Fruit fly (Drosophila melanogaster) whole organism, pupa: ENCODE data around the gene CG33281.

ENCODE experiments used
- CG10348 ChIP-seq: fragments of 200-800 bp; sonication (Bioruptor generic); IDR thresholded peaks from 2 replicates; pipeline ENCODE4 v1.3.6; 2022; ENCODE audit warnings: missing biosample characterization, missing genetic modification characterization
- CG12605 ChIP-seq: fragments of 200-800 bp; sonication (Bioruptor generic); IDR thresholded peaks from 2 replicates; pipeline ENCODE4 v1.3.6; 2022; ENCODE audit warnings: missing biosample characterization, missing genetic modification characterization
- CG13204 ChIP-seq: fragments of 200-800 bp; sonication (Bioruptor generic); optimal IDR thresholded peaks from 2 replicates; lab custom pipeline; 2018; ENCODE audit warnings: missing biosample characterization, mild to moderate bottlenecking, missing genetic modification characterization, moderate library complexity
- CG14655 ChIP-seq: fragments of 200-800 bp; sonication (Bioruptor generic); optimal IDR thresholded peaks from 3 replicates; lab custom pipeline; 2017; ENCODE audit warnings: mild to moderate bottlenecking, missing biosample characterization, missing genetic modification reagents, missing genetic modification characterization
- CG15710 ChIP-seq: fragments of 200-800 bp; sonication (Bioruptor generic); optimal IDR thresholded peaks from 2 replicates; lab custom pipeline; 2018; ENCODE audit warnings: missing biosample characterization, mild to moderate bottlenecking, missing genetic modification characterization, moderate library complexity
- CG17806 ChIP-seq: fragments of 200-800 bp; sonication (Bioruptor generic); optimal IDR thresholded peaks from 2 replicates; lab custom pipeline; 2018; ENCODE audit warnings: missing biosample characterization, mild to moderate bottlenecking, missing genetic modification characterization, moderate library complexity
- CG32121 ChIP-seq: fragments of 200-800 bp; sonication (Bioruptor generic); IDR thresholded peaks from 2 replicates; pipeline ENCODE4 v1.3.6; 2022; ENCODE audit warnings: missing biosample characterization, missing genetic modification characterization
- CG34367 ChIP-seq: fragments of 200-800 bp; sonication (Bioruptor generic); optimal IDR thresholded peaks from 2 replicates; lab custom pipeline; 2018; ENCODE audit warnings: missing biosample characterization, mild to moderate bottlenecking, missing genetic modification characterization
- CG4496 ChIP-seq: fragments of 200-800 bp; sonication (Bioruptor generic); IDR thresholded peaks from 3 replicates; pipeline ENCODE4 v1.3.6; 2022; ENCODE audit warnings: missing biosample characterization, missing genetic modification characterization
- CG8159 ChIP-seq: fragments of 200-800 bp; sonication (Bioruptor generic); optimal IDR thresholded peaks from 3 replicates; lab custom pipeline; 2018; ENCODE audit warnings: missing biosample characterization, mild to moderate bottlenecking, missing genetic modification characterization, moderate library complexity
- CG8301 ChIP-seq: fragments of 200-800 bp; sonication (Bioruptor generic); optimal IDR thresholded peaks from 2 replicates; lab custom pipeline; 2018; ENCODE audit warnings: missing biosample characterization, mild to moderate bottlenecking, missing genetic modification characterization
- CG9948 ChIP-seq: fragments of 200-800 bp; sonication (Bioruptor generic); optimal IDR thresholded peaks from 2 replicates; lab custom pipeline; 2018; ENCODE audit warnings: missing biosample characterization, mild to moderate bottlenecking, missing genetic modification characterization, moderate library complexity
- D1 ChIP-seq: fragments of 200-800 bp; sonication (Bioruptor generic); optimal IDR thresholded peaks from 2 replicates; lab custom pipeline; 2018; ENCODE audit warnings: missing biosample characterization, mild to moderate bottlenecking, missing genetic modification characterization, moderate library complexity
- EcR ChIP-seq: fragments of 200-800 bp; sonication (Bioruptor generic); optimal IDR thresholded peaks from 3 replicates; lab custom pipeline; 2019; ENCODE audit warnings: missing biosample characterization, missing genetic modification characterization, mild to moderate bottlenecking, moderate library complexity, missing genetic modification reagents
- Ets98B ChIP-seq: fragments of 200-800 bp; sonication (Bioruptor generic); IDR thresholded peaks from 2 replicates; pipeline ENCODE4 v1.3.6; 2022; ENCODE audit warnings: missing biosample characterization, missing genetic modification characterization
- Pif1A ChIP-seq: fragments of 200-800 bp; sonication (Bioruptor generic); optimal IDR thresholded peaks from 3 replicates; lab custom pipeline; 2016; ENCODE audit warnings: missing biosample characterization, missing genetic modification characterization
- Pif1B ChIP-seq: fragments of 200-800 bp; sonication (Bioruptor generic); optimal IDR thresholded peaks from 3 replicates; lab custom pipeline; 2016; ENCODE audit warnings: missing biosample characterization, missing genetic modification characterization
- Snoo ChIP-seq: fragments of 200-800 bp; sonication (Bioruptor generic); optimal IDR thresholded peaks from 3 replicates; lab custom pipeline; 2017; ENCODE audit warnings: missing biosample characterization, mild to moderate bottlenecking, missing genetic modification characterization, inconsistent platforms
- fd96Ca ChIP-seq: fragments of 200-800 bp; sonication (Bioruptor generic); IDR thresholded peaks from 3 replicates; pipeline ENCODE4 v1.3.6; 2022; ENCODE audit warnings: missing biosample characterization, missing genetic modification characterization
- gl ChIP-seq: fragments of 200-800 bp; sonication (Bioruptor generic); optimal IDR thresholded peaks from 2 replicates; lab custom pipeline; 2018; ENCODE audit warnings: missing biosample characterization, mild to moderate bottlenecking, missing genetic modification characterization
- rn ChIP-seq: fragments of 200-800 bp; sonication (Bioruptor generic); IDR thresholded peaks from 2 replicates; pipeline ENCODE4 v1.3.6; 2022; ENCODE audit warnings: missing biosample characterization, missing genetic modification characterization

The CG33281 gene

DNA sequence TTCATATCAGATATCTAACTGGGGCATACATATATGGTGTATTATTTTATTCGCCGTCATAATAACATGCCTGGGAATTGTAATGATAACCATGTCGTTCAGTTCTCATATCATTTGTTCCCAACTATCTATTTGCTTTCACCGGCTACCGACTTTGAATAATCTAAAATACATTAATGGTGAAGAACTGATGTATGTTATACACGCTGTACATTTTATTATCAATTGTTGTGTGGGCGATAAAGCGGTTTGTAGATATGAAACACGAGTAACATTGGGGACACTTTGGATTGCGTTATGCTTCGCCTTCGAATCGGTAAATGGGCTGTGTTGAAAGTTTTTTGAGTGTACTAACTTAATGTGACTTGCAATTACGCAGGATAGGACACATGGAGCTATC, 24.9 kb upstream of the CG33281 start:
- TF ChIP-seq Ets98B (GFP tag; lab: Robert Waterston, UW) (no peak), CG34367 (tag; lab: Kevin White, UChicago) (no peak), CG13204 (GFP tag; lab: Kevin White, UChicago) (no peak), Pif1B (no peak), CG12605 (no peak), rn (no peak), CG4496 (GFP tag; lab: Robert Waterston, UW) (no peak), fd96Ca (GFP tag; lab: Robert Waterston, UW) (no peak), gl (tag; lab: Kevin White, UChicago) (no peak), CG10348 (GFP tag; lab: Robert Waterston, UW) (no peak), CG8301 (tag; lab: Kevin White, UChicago) (no peak), CG8159 (tag; lab: Kevin White, UChicago) (no peak), Snoo (no peak), EcR (GFP tag; lab: Kevin White, UChicago) (no peak), CG17806 (tag; lab: Kevin White, UChicago) (no peak)
- TF ChIP-seq, all 21 proteins: peak for 0

DNA sequence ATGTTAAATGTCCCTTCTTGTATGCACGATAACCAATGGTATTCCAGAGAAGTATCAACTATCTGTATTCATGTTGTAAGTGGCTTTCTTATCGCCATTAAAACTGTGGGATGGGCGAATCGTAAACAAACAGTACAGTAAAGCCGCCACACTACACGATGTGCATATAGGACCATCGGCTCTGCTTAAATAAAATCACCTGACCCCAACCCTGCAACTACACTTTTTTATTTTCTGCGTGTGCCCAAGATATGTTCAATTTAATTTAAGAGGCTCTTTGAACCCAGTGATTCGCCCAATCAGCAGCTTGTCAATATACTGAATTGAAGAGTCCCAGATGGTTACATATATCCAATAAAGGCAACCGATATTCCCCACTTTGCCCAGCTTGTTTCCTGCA, 24.2 kb upstream of the CG33281 start:
- TF ChIP-seq CG10348 (GFP tag; lab: Robert Waterston, UW) (no peak), CG14655 (GFP tag; lab: Kevin White, UChicago) (peak; percentile 46), CG32121 (GFP tag; lab: Robert Waterston, UW) (no peak), CG9948 (tag; lab: Kevin White, UChicago) (peak; percentile 26), CG4496 (GFP tag; lab: Robert Waterston, UW) (no peak), CG8301 (tag; lab: Kevin White, UChicago) (peak; percentile 26), Snoo (no peak), CG13204 (GFP tag; lab: Kevin White, UChicago) (no peak), EcR (GFP tag; lab: Kevin White, UChicago) (no peak), CG12605 (no peak), CG17806 (tag; lab: Kevin White, UChicago) (peak; percentile 33), CG15710 (tag; lab: Kevin White, UChicago) (peak; percentile 50), Pif1B (peak; percentile 8), gl (tag; lab: Kevin White, UChicago) (peak; percentile 40), CG34367 (tag; lab: Kevin White, UChicago) (no peak), CG8159 (tag; lab: Kevin White, UChicago) (peak; percentile 34), D1 (tag; lab: Kevin White, UChicago) (no peak), rn (no peak), fd96Ca (GFP tag; lab: Robert Waterston, UW) (0 out of 3 replicates have a peak, but pooled peaks have one; percentile 36), Ets98B (GFP tag; lab: Robert Waterston, UW) (peak; percentile 14; the same call in 1 of the 2 replicates), Pif1A (peak; percentile 17)

- TF ChIP-seq rn (no peak), D1 (tag; lab: Kevin White, UChicago) (no peak), CG4496 (GFP tag; lab: Robert Waterston, UW) (no peak), Pif1A (no peak), CG10348 (GFP tag; lab: Robert Waterston, UW) (no peak), CG9948 (tag; lab: Kevin White, UChicago) (no peak), CG14655 (GFP tag; lab: Kevin White, UChicago) (no peak), fd96Ca (GFP tag; lab: Robert Waterston, UW) (no peak), Pif1B (no peak), CG34367 (tag; lab: Kevin White, UChicago) (no peak), gl (tag; lab: Kevin White, UChicago) (no peak), CG12605 (no peak), EcR (GFP tag; lab: Kevin White, UChicago) (no peak), Snoo (no peak), CG8159 (tag; lab: Kevin White, UChicago) (no peak), Ets98B (GFP tag; lab: Robert Waterston, UW) (no peak), CG32121 (GFP tag; lab: Robert Waterston, UW) (no peak), CG13204 (GFP tag; lab: Kevin White, UChicago) (no peak), CG8301 (tag; lab: Kevin White, UChicago) (no peak), CG15710 (tag; lab: Kevin White, UChicago) (no peak)
Measured at dm6 chr2L:3301058-3301457, 23.0 kb upstream of the CG33281 start.

DNA sequence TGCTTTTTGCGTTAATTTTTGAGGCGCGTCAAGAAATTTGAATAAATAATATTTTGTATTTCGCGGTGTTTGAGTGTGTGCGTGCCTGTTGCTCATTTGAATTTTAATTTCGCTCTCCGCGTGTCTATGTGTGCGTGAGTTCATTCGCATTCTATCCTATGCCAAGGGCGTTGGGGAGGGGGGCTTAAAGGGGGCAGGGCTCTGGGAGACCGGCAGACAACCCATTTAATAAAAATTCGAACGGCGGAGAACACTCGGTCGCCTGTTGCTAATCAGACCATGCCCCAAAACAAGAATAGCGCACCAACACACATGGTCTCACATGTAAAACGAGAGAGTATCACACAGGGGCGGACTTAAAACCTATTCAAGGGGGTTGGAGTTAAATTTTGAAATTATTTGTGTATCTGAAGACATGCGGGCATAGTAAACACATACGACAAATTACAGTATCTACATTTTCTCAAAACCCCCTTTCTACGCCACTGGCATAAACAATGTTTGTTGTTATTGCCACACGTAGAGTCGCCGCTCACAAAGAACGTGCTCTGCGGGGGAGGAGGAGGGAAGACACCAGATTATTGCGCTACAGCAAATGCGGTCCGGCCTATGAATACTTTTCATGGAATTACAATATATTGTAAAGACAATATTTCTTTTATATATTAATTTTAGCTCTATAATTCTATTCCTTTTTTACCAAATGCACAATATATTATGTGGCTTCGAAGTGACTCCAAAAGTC, 22.1 kb upstream of the CG33281 start:
- TF ChIP-seq fd96Ca (GFP tag; lab: Robert Waterston, UW) = peak; percentile 100
- peak; percentile 100 for TF ChIP-seq Pif1A
- TF ChIP-seq Snoo = peak; percentile 100
- TF ChIP-seq Pif1B = peak; percentile 100
- peak; percentile 100 for TF ChIP-seq CG9948 (tag; lab: Kevin White, UChicago)
- peak; percentile 99 for TF ChIP-seq CG12605
- TF ChIP-seq CG15710 (tag; lab: Kevin White, UChicago) = peak; percentile 100
- TF ChIP-seq EcR (GFP tag; lab: Kevin White, UChicago) = peak; percentile 94
- TF ChIP-seq Ets98B (GFP tag; lab: Robert Waterston, UW) = peak; percentile 100
- TF ChIP-seq CG8301 (tag; lab: Kevin White, UChicago) = peak; percentile 100
- TF ChIP-seq CG4496 (GFP tag; lab: Robert Waterston, UW) = peak; percentile 100
- TF ChIP-seq CG10348 (GFP tag; lab: Robert Waterston, UW) = peak; percentile 97
- TF ChIP-seq CG8159 (tag; lab: Kevin White, UChicago) = peak; percentile 100
- TF ChIP-seq CG17806 (tag; lab: Kevin White, UChicago) = peak; percentile 100
- TF ChIP-seq gl (tag; lab: Kevin White, UChicago) = peak; percentile 99
- peak; percentile 99 for TF ChIP-seq rn
- TF ChIP-seq CG32121 (GFP tag; lab: Robert Waterston, UW) = peak; percentile 99
- peak; percentile 100 for TF ChIP-seq CG34367 (tag; lab: Kevin White, UChicago)
- TF ChIP-seq D1 (tag; lab: Kevin White, UChicago) = peak; percentile 99
- peak; percentile 100 for TF ChIP-seq CG14655 (GFP tag; lab: Kevin White, UChicago)
- peak; percentile 99 for TF ChIP-seq CG13204 (GFP tag; lab: Kevin White, UChicago)
